Worm (Caenorhabditis elegans) whole organism, late embryonic: Measurements from ENCODE around the gene C03A7.2.
A peak's percentile ranks its signal among the peaks of the same experiment; 100 is the strongest.

Experiments used
- Y22D7AL.16 ChIP-seq: sonication (generic microtip); optimal IDR thresholded peaks from 2 replicates; lab custom pipeline; 2016; ENCODE audit warnings: missing genetic modification characterization, missing compliant biosample characterization
- ahr-1 ChIP-seq: sonication (generic microtip); optimal IDR thresholded peaks from 2 replicates; lab custom pipeline; 2016; ENCODE audit warnings: missing genetic modification characterization, missing compliant biosample characterization
- ceh-14 ChIP-seq: sonication (generic microtip); optimal IDR thresholded peaks from 2 replicates; lab custom pipeline; 2016; ENCODE audit warnings: missing genotype, missing genetic modification characterization, missing compliant biosample characterization
- ceh-18 ChIP-seq: sonication (generic microtip); optimal IDR thresholded peaks from 2 replicates; lab custom pipeline; 2016; ENCODE audit warnings: missing genetic modification characterization, missing compliant biosample characterization
- ceh-19 ChIP-seq: fragments of 200-800 bp; sonication (Bioruptor generic); optimal IDR thresholded peaks from 2 replicates; lab custom pipeline; 2018; ENCODE audit warnings: mild to moderate bottlenecking, missing genetic modification characterization, missing compliant biosample characterization
- ceh-22 ChIP-seq: sonication (generic microtip); optimal IDR thresholded peaks from 2 replicates; lab custom pipeline; 2017; ENCODE audit warnings: missing biosample characterization, missing genetic modification characterization
- ceh-30 ChIP-seq: fragments of 150-350 bp; optimal IDR thresholded peaks from 2 replicates; lab custom pipeline; 2014; ENCODE audit warnings: missing biosample characterization, missing genetic modification characterization
- ceh-31 ChIP-seq: sonication (generic microtip); optimal IDR thresholded peaks from 2 replicates; lab custom pipeline; 2016; ENCODE audit warnings: missing genetic modification characterization, missing compliant biosample characterization
- ceh-34 ChIP-seq: sonication (generic microtip); optimal IDR thresholded peaks from 2 replicates; lab custom pipeline; 2016; ENCODE audit warnings: mild to moderate bottlenecking, missing genetic modification characterization, missing compliant biosample characterization
- ceh-48 ChIP-seq: sonication (generic microtip); optimal IDR thresholded peaks from 2 replicates; lab custom pipeline; 2016; ENCODE audit warnings: missing genetic modification characterization, inconsistent platforms, missing compliant biosample characterization
- ceh-6 ChIP-seq: fragments of 200-800 bp; sonication (Bioruptor generic); optimal IDR thresholded peaks from 2 replicates; lab custom pipeline; 2018; ENCODE audit warnings: mild to moderate bottlenecking, missing genetic modification characterization, missing compliant biosample characterization
- che-1 ChIP-seq: sonication (generic microtip); optimal IDR thresholded peaks from 2 replicates; lab custom pipeline; 2016; ENCODE audit warnings: mild to moderate bottlenecking, missing genetic modification characterization, missing compliant biosample characterization
- dmd-4 ChIP-seq: sonication (generic microtip); optimal IDR thresholded peaks from 2 replicates; lab custom pipeline; 2016; ENCODE audit warnings: borderline replicate concordance, missing genetic modification characterization, missing compliant biosample characterization
- dve-1 ChIP-seq: sonication (generic microtip); optimal IDR thresholded peaks from 2 replicates; lab custom pipeline; 2017; ENCODE audit warnings: antibody characterized with exemption, mild to moderate bottlenecking, missing genetic modification characterization, missing compliant biosample characterization
- fax-1 ChIP-seq: sonication (generic microtip); optimal IDR thresholded peaks from 2 replicates; lab custom pipeline; 2016; ENCODE audit warnings: missing genotype, missing genetic modification characterization, missing compliant biosample characterization
- fkh-10 ChIP-seq: fragments of 150-350 bp; optimal IDR thresholded peaks from 2 replicates; lab custom pipeline; 2014; ENCODE audit warnings: missing biosample characterization, missing genetic modification reagents, missing genetic modification characterization
- fkh-6 ChIP-seq: sonication (generic microtip); optimal IDR thresholded peaks from 2 replicates; lab custom pipeline; 2016; ENCODE audit warnings: missing genetic modification characterization, missing compliant biosample characterization
- hlh-13 ChIP-seq: fragments of 200-800 bp; sonication (Bioruptor generic); optimal IDR thresholded peaks from 2 replicates; lab custom pipeline; 2018; ENCODE audit warnings: mild to moderate bottlenecking, missing genetic modification characterization, missing compliant biosample characterization
- hlh-6 ChIP-seq: sonication (generic microtip); optimal IDR thresholded peaks from 2 replicates; lab custom pipeline; 2016; ENCODE audit warnings: missing genotype, missing genetic modification characterization, missing compliant biosample characterization
- lim-6 ChIP-seq: sonication (generic microtip); optimal IDR thresholded peaks from 2 replicates; lab custom pipeline; 2016; ENCODE audit warnings: missing genetic modification characterization, missing compliant biosample characterization
- madf-2 ChIP-seq: sonication (generic microtip); optimal IDR thresholded peaks from 2 replicates; lab custom pipeline; 2017; ENCODE audit warnings: missing genetic modification characterization, missing compliant biosample characterization
- mec-3 ChIP-seq: sonication (generic microtip); optimal IDR thresholded peaks from 2 replicates; lab custom pipeline; 2016; ENCODE audit warnings: borderline replicate concordance, missing genetic modification characterization, missing compliant biosample characterization
- nfya-1 ChIP-seq: sonication (generic microtip); optimal IDR thresholded peaks from 2 replicates; lab custom pipeline; 2017; ENCODE audit warnings: missing genetic modification characterization, mild to moderate bottlenecking, missing compliant biosample characterization, antibody characterized with exemption, moderate library complexity
- nhr-232 ChIP-seq: sonication (generic microtip); optimal IDR thresholded peaks from 2 replicates; lab custom pipeline; 2016; ENCODE audit warnings: missing genetic modification characterization, missing compliant biosample characterization
- npax-4 ChIP-seq: sonication (generic microtip); optimal IDR thresholded peaks from 2 replicates; lab custom pipeline; 2016; ENCODE audit warnings: missing genetic modification characterization, missing compliant biosample characterization
- odd-2 ChIP-seq: sonication (generic microtip); optimal IDR thresholded peaks from 2 replicates; lab custom pipeline; 2017; ENCODE audit warnings: antibody characterized with exemption, mild to moderate bottlenecking, missing genetic modification characterization, missing compliant biosample characterization
- pax-1 ChIP-seq: fragments of 150-350 bp; optimal IDR thresholded peaks from 2 replicates; lab custom pipeline; 2014; ENCODE audit warnings: missing biosample characterization, missing genetic modification characterization
- pha-4 ChIP-seq: fragments of 150-350 bp; optimal IDR thresholded peaks from 2 replicates; lab custom pipeline; 2018; ENCODE audit warnings: missing biosample characterization, missing genetic modification reagents, missing genetic modification characterization
- pqm-1 ChIP-seq: sonication (generic microtip); optimal IDR thresholded peaks from 2 replicates; lab custom pipeline; 2016; ENCODE audit warnings: missing genetic modification characterization, missing compliant biosample characterization
- rnt-1 ChIP-seq: sonication (generic microtip); optimal IDR thresholded peaks from 2 replicates; lab custom pipeline; 2016; ENCODE audit warnings: missing genetic modification characterization, missing compliant biosample characterization
- sdc-2 ChIP-seq: sonication (generic microtip); optimal IDR thresholded peaks from 2 replicates; lab custom pipeline; 2016; ENCODE audit warnings: missing genotype, missing genetic modification characterization, missing compliant biosample characterization
- sox-2 ChIP-seq: fragments of 200-800 bp; sonication (Bioruptor generic); IDR thresholded peaks from 2 replicates; pipeline ENCODE4 v1.3.6; 2022; ENCODE audit warnings: missing genetic modification reagents, missing genetic modification characterization, missing compliant biosample characterization
- syd-9 ChIP-seq: sonication (generic microtip); optimal IDR thresholded peaks from 2 replicates; lab custom pipeline; 2016; ENCODE audit warnings: mild to moderate bottlenecking, missing genetic modification characterization, moderate library complexity, missing compliant biosample characterization
- tbx-7 ChIP-seq: sonication (generic microtip); optimal IDR thresholded peaks from 2 replicates; lab custom pipeline; 2016; ENCODE audit warnings: missing genotype, missing genetic modification characterization, missing compliant biosample characterization
- unc-42 ChIP-seq: sonication (generic microtip); optimal IDR thresholded peaks from 2 replicates; lab custom pipeline; 2016; ENCODE audit warnings: missing genotype, missing genetic modification characterization, missing compliant biosample characterization
- unc-55 ChIP-seq: sonication (generic microtip); optimal IDR thresholded peaks from 2 replicates; lab custom pipeline; 2017; ENCODE audit warnings: missing biosample characterization, missing genetic modification reagents, missing genetic modification characterization
- unc-86 ChIP-seq: sonication (generic microtip); optimal IDR thresholded peaks from 2 replicates; lab custom pipeline; 2016; ENCODE audit warnings: missing genetic modification characterization, missing compliant biosample characterization
- zip-5 ChIP-seq: sonication (generic microtip); optimal IDR thresholded peaks from 2 replicates; lab custom pipeline; 2016; ENCODE audit warnings: missing genetic modification characterization, missing compliant biosample characterization

Gene C03A7.2

ce11 chrV:5200188-5200587 lies 18.5 kb downstream of the C03A7.2 start:
- no peak for TF ChIP-seq fkh-6 (tag; lab: Kevin White, UChicago)
- no peak for TF ChIP-seq mec-3 (tag; lab: Kevin White, UChicago)
- TF ChIP-seq unc-42 (tag; lab: Kevin White, UChicago) = peak; percentile 98
- peak; percentile 48 for TF ChIP-seq fkh-10 (GFP tag; lab: Kevin White, UChicago)
- TF ChIP-seq hlh-13 (GFP tag; lab: Kevin White, UChicago) = no peak
- TF ChIP-seq Y22D7AL.16 (tag; lab: Kevin White, UChicago) = no peak

- TF ChIP-seq ceh-22 (tag; lab: Kevin White, UChicago) (no peak), unc-55 (GFP tag; lab: Kevin White, UChicago) (peak; percentile 27), dmd-4 (tag; lab: Kevin White, UChicago) (no peak)
Measured at ce11 chrV:5201706-5202105, 20.0 kb downstream of the C03A7.2 start.

- TF ChIP-seq sox-2 (GFP tag; lab: Robert Waterston, UW) (no peak), zip-5 (no peak), fkh-6 (tag; lab: Kevin White, UChicago) (no peak), odd-2 (tag; lab: Kevin White, UChicago) (no peak), lim-6 (tag; lab: Kevin White, UChicago) (no peak)
- TF ChIP-seq, all 69 proteins: peak for 0
Measured at ce11 chrV:5203643-5204042, 21.9 kb downstream of the C03A7.2 start.

DNA sequence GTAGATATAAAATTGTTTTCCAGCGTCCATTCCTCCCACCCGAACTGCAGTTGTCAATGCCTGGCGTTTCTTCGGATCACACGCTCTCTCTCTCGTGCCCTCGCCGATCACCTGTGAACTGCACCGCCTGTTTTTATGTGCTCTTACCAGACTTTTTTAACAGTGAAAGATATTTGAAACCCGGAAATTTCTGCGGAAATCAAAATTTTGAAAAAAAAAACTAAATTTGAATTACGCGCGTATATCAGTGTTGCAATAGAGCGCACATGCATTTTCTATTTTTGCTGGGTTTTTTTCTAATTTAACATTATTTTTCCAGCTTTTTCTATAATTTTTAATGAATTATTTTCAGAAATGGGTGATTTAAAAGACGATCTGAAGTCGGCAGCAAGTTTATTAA lies 22.4 kb downstream of the C03A7.2 start, which contains the start of gene ttc-37:
ttc-37 (plus strand) TSS at position 349 of the 400 bp plus-strand sequence.
- TF ChIP-seq ceh-18 (tag; lab: Kevin White, UChicago) (peak; percentile 16), fkh-10 (GFP tag; lab: Kevin White, UChicago) (no peak)

ce11 chrV:5213674-5214073 lies 32.0 kb downstream of the C03A7.2 start:
- TF ChIP-seq ceh-14 (tag; lab: Kevin White, UChicago) (no peak), che-1 (tag; lab: Kevin White, UChicago) (no peak), hlh-13 (GFP tag; lab: Kevin White, UChicago) (no peak), nfya-1 (peak; percentile 92), ceh-18 (tag; lab: Kevin White, UChicago) (no peak), pha-4 (tag; lab: Kevin White, UChicago) (no peak)

- TF ChIP-seq npax-4 (tag; lab: Kevin White, UChicago) (no peak), ceh-34 (no peak), dmd-4 (tag; lab: Kevin White, UChicago) (no peak), nhr-232 (no peak), sdc-2 (tag; lab: Kevin White, UChicago) (no peak), ceh-6 (GFP tag; lab: Kevin White, UChicago) (no peak), unc-86 (tag; lab: Kevin White, UChicago) (no peak)
Measured at ce11 chrV:5223044-5223443, 41.3 kb downstream of the C03A7.2 start, which contains the start of gene Y49G5B.1. TSS of gene Y49G5B.1 (plus strand) at chrV:5223367.

DNA sequence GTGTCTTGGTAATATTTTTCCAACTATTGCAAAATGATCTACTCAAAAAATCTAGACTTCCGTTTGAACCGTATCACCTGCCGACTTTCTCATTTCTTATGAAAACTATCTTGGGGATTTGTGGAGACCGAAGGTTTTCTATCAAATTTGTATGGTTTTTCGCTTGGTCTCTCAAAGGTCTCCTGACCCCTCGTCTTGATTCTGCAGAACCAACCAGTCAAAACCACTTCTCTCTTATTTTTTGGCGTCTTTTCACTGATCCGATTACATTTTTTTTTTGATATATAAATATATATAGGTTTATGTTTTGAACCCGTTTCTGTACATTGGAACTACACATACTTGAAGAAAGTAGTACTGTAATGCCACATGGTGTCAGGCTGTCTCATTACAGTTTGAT lies 43.9 kb downstream of the C03A7.2 start:
- no peak for TF ChIP-seq madf-2 (tag; lab: Kevin White, UChicago)
- TF ChIP-seq rnt-1 (tag; lab: Kevin White, UChicago) = no peak
- no peak for TF ChIP-seq unc-42 (tag; lab: Kevin White, UChicago)

- TF ChIP-seq ceh-18 (tag; lab: Kevin White, UChicago) = no peak
- no peak for TF ChIP-seq ceh-22 (tag; lab: Kevin White, UChicago)
- TF ChIP-seq dve-1 (tag; lab: Kevin White, UChicago) = no peak
- TF ChIP-seq rnt-1 (tag; lab: Kevin White, UChicago) = no peak
- no peak for TF ChIP-seq pax-1
- no peak for TF ChIP-seq madf-2 (tag; lab: Kevin White, UChicago)
- TF ChIP-seq hlh-6 (tag; lab: Kevin White, UChicago) = no peak
- no peak for TF ChIP-seq ceh-48
- no peak for TF ChIP-seq pqm-1
- TF ChIP-seq syd-9 = no peak
- no peak for TF ChIP-seq nfya-1
- no peak for TF ChIP-seq che-1 (tag; lab: Kevin White, UChicago)
- TF ChIP-seq ahr-1 = no peak
- TF ChIP-seq npax-4 (tag; lab: Kevin White, UChicago) = no peak
- no peak for TF ChIP-seq ceh-31 (tag; lab: Kevin White, UChicago)
- no peak for TF ChIP-seq ceh-19 (GFP tag; lab: Kevin White, UChicago)
- no peak for TF ChIP-seq tbx-7 (tag; lab: Kevin White, UChicago)
- TF ChIP-seq fax-1 = no peak
- no peak for TF ChIP-seq ceh-30 (tag; lab: Kevin White, UChicago)
Measured at ce11 chrV:5228513-5228912, 46.8 kb downstream of the C03A7.2 start.
